Worm (Caenorhabditis elegans): Measurements from ENCODE around the gene kqt-3.
A peak's percentile ranks its signal among the peaks of the same experiment; 100 is the strongest.

The kqt-3 gene

ce11 chrII:13711493-13712055 is 15.5 kb downstream of the kqt-3 start (continued):
- TF ChIP-seq dmd-9 (GFP tag; IDR thresholded peaks at IDR 0.05) = no peak
- TF ChIP-seq madf-9 (GFP tag; conservative IDR thresholded peaks at IDR 0.05) = no peak
- no peak for TF ChIP-seq nhr-6 (tag; optimal IDR thresholded peaks at IDR 0.05)
- no peak for TF ChIP-seq fkh-10 (GFP tag; optimal IDR thresholded peaks at IDR 0.05)
- TF ChIP-seq daf-16 (GFP tag; optimal IDR thresholded peaks at IDR 0.05) = no peak
- peak; percentile 30 for TF ChIP-seq daf-16 (tag; optimal IDR thresholded peaks at IDR 0.05)
- TF ChIP-seq lin-1 (GFP tag; IDR thresholded peaks at IDR 0.05) = no peak
- no peak for TF ChIP-seq zfp-2 (tag; optimal IDR thresholded peaks at IDR 0.05)
- TF ChIP-seq hif-1 (tag; optimal IDR thresholded peaks at IDR 0.05) = no peak
- TF ChIP-seq ces-1 (GFP tag; optimal IDR thresholded peaks at IDR 0.05) = no peak
- no peak for TF ChIP-seq madf-5 (GFP tag; IDR thresholded peaks at IDR 0.05)
- TF ChIP-seq ZK546.5 (tag; optimal IDR thresholded peaks at IDR 0.05) = no peak
- TF ChIP-seq sdz-12 (GFP tag; optimal IDR thresholded peaks at IDR 0.05) = no peak
- TF ChIP-seq lin-39 (tag; optimal IDR thresholded peaks at IDR 0.05) = no peak
- peak; percentile 24 for TF ChIP-seq pqm-1 (tag; optimal IDR thresholded peaks at IDR 0.05)
- TF ChIP-seq Y105C5A.15 (GFP tag; IDR thresholded peaks at IDR 0.05) = no peak
- no peak for TF ChIP-seq zip-2 (tag; optimal IDR thresholded peaks at IDR 0.05)
- TF ChIP-seq mxl-2 (GFP tag; conservative IDR thresholded peaks at IDR 0.05) = no peak
- no peak for TF ChIP-seq spr-1 (tag; optimal IDR thresholded peaks at IDR 0.05)
- TF ChIP-seq R02D3.7 (tag; optimal IDR thresholded peaks at IDR 0.05) = no peak
- TF ChIP-seq nhr-42 (GFP tag; IDR thresholded peaks at IDR 0.05) = 0 out of 2 replicates have a peak, but pooled peaks have one; percentile 21
- no peak for TF ChIP-seq snpc-1.2 (GFP tag; IDR thresholded peaks at IDR 0.05)
- no peak for TF ChIP-seq F37D6.2 (tag; optimal IDR thresholded peaks at IDR 0.05)
- no peak for TF ChIP-seq lim-7 (GFP tag; IDR thresholded peaks at IDR 0.05)
- TF ChIP-seq mxl-3 (GFP tag; optimal IDR thresholded peaks at IDR 0.05) = no peak
- no peak for TF ChIP-seq aha-1 (tag)
- no peak for TF ChIP-seq nhr-48 (tag; optimal IDR thresholded peaks at IDR 0.05)
- TF ChIP-seq cey-2 (tag; optimal IDR thresholded peaks at IDR 0.05; ENCODE audit: borderline replicate concordance, insufficient read depth) = no peak

ce11 chrII:13713239-13713638 is 17.2 kb downstream of the kqt-3 start:
- no peak for TF ChIP-seq D1046.2 (GFP tag; IDR thresholded peaks at IDR 0.05)
- TF ChIP-seq unc-62 (GFP tag; optimal IDR thresholded peaks at IDR 0.05 in 1 of 2) = peak in 1 of 2 experiments; percentile 93
- no peak for TF ChIP-seq unc-62 (tag; optimal IDR thresholded peaks at IDR 0.05)

- TF ChIP-seq unc-62 (GFP tag; optimal IDR thresholded peaks at IDR 0.05 in 1 of 2) (peak in 1 of 2 experiments; percentile 67), unc-62 (tag; optimal IDR thresholded peaks at IDR 0.05) (no peak), dmd-8 (GFP tag; IDR thresholded peaks at IDR 0.05) (no peak)
Measured at ce11 chrII:13715333-13715732, 19.3 kb downstream of the kqt-3 start.

ce11 chrII:13715733-13716132 is 19.7 kb downstream of the kqt-3 start, which contains the start of gene zipt-2.3:
Gene zipt-2.3 (minus strand): TSS chrII:13715879.
- TF ChIP-seq daf-16 (GFP tag; optimal IDR thresholded peaks at IDR 0.05) (no peak), daf-16 (tag; optimal IDR thresholded peaks at IDR 0.05) (peak; percentile 56), hlh-11 (tag; optimal IDR thresholded peaks at IDR 0.05) (peak; percentile 9), nhr-6 (tag; optimal IDR thresholded peaks at IDR 0.05) (no peak), pqm-1 (tag; optimal IDR thresholded peaks at IDR 0.05) (peak; percentile 93), nhr-28 (tag; optimal IDR thresholded peaks at IDR 0.05) (peak; percentile 62), dmd-6 (GFP tag; IDR thresholded peaks at IDR 0.05) (peak; percentile 63; the same call in 1 of the 2 replicates), R02D3.7 (tag; optimal IDR thresholded peaks at IDR 0.05) (no peak), dve-1 (tag; optimal IDR thresholded peaks at IDR 0.05; ENCODE audit: insufficient read depth) (peak; percentile 62), php-3 (GFP tag; IDR thresholded peaks at IDR 0.05) (peak; percentile 45; the same call in 1 of the 2 replicates), Y105C5A.15 (GFP tag; IDR thresholded peaks at IDR 0.05) (no peak)
